Worm (Caenorhabditis elegans): ENCODE results near the gene pho-11.

pho-11 gene

DNA sequence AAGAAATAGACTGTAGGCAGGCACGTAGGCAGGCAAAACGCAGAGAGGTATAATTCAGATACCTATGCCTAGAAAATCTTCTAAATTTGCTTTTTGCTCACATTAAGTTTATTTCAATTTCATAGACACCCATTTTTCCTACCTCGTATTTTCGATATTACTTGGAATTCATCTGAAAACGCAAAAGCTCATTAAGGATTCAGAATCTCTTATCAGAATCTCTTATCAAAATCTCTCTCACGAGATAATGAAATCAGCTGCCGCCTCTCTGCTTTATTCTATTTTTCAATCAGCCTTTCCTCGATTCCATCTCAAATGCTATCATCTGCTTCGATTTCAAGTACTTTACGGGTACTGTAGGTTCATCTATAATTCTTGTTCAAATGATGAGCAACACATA, 20.2 kb downstream of the pho-11 start:
- TF ChIP-seq him-1 (tag; optimal IDR thresholded peaks at IDR 0.05) (no peak), W03F9.2 (tag; optimal IDR thresholded peaks at IDR 0.05) (no peak), dao-5 (tag; optimal IDR thresholded peaks at IDR 0.05) (no peak)

DNA sequence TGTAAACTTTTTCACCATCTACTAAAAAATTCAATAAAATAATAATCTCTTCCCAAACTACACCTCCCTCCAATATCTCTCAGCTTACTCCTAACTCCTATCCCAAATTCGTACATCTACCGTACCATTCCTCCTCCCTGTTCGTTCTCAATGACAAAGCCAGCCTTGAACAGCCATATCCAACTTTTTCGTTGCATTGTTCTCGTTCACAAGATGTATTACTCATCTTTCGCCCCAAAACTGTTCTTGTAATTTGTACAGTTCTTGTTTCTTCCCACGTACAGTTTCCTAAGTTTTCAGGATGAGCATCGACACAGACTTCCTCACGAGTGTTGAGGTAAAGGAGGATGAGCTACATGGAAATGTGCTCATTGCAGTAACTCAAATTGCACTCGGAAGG, 23.2 kb downstream of the pho-11 start, which contains the start of gene egl-43:
egl-43 (plus strand) TSS at position 301 of the 400 bp plus-strand sequence.
- no peak for TF ChIP-seq dao-5 (tag; optimal IDR thresholded peaks at IDR 0.05)
- no peak for TF ChIP-seq him-1 (tag; optimal IDR thresholded peaks at IDR 0.05)
- TF ChIP-seq W03F9.2 (tag; optimal IDR thresholded peaks at IDR 0.05): no peak

DNA sequence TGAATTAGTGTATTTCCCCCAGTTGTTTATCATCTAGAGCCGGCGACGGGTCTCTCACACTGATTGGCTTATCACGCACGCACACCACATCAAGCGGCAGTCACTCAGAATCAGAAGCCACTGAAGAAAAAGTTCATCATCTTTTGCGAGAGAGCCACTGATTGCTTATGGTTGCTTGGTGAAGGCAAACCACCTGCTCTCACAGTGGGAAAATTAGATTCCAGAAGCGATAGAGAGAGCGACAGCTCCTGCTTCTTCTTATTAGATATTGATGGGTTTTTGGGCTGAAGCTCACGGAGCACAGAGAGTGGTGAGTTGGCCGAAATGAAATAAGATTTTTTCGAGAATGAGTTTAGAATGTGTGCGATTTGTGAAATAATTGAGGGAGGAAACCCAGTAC, 24.5 kb downstream of the pho-11 start:
- no peak for TF ChIP-seq dao-5 (tag; optimal IDR thresholded peaks at IDR 0.05)
- no peak for TF ChIP-seq W03F9.2 (tag; optimal IDR thresholded peaks at IDR 0.05)
- TF ChIP-seq him-1 (tag; optimal IDR thresholded peaks at IDR 0.05): no peak

ce11 chrII:9960127-9960526, 28.5 kb downstream of the pho-11 start:
- no peak for TF ChIP-seq him-1 (tag; optimal IDR thresholded peaks at IDR 0.05)
- TF ChIP-seq W03F9.2 (tag; optimal IDR thresholded peaks at IDR 0.05): no peak
- TF ChIP-seq dao-5 (tag; optimal IDR thresholded peaks at IDR 0.05): no peak

ce11 chrII:9963808-9964207, 32.2 kb downstream of the pho-11 start:
- TF ChIP-seq him-1 (tag; optimal IDR thresholded peaks at IDR 0.05): no peak
- no peak for TF ChIP-seq W03F9.2 (tag; optimal IDR thresholded peaks at IDR 0.05)

- TF ChIP-seq him-1 (tag; optimal IDR thresholded peaks at IDR 0.05) (no peak), dao-5 (tag; optimal IDR thresholded peaks at IDR 0.05) (no peak), W03F9.2 (tag; optimal IDR thresholded peaks at IDR 0.05) (no peak)
These were observed 33.7 kb downstream of the pho-11 start for ce11 chrII:9965325-9965724.

- no peak for TF ChIP-seq W03F9.2 (tag; optimal IDR thresholded peaks at IDR 0.05)
- no peak for TF ChIP-seq dao-5 (tag; optimal IDR thresholded peaks at IDR 0.05)
- TF ChIP-seq him-1 (tag; optimal IDR thresholded peaks at IDR 0.05): no peak
These were observed 35.3 kb downstream of the pho-11 start, which contains the start of gene dtmk-1 for ce11 chrII:9966954-9967353. dtmk-1 (minus strand) TSS chrII:9967099.

DNA sequence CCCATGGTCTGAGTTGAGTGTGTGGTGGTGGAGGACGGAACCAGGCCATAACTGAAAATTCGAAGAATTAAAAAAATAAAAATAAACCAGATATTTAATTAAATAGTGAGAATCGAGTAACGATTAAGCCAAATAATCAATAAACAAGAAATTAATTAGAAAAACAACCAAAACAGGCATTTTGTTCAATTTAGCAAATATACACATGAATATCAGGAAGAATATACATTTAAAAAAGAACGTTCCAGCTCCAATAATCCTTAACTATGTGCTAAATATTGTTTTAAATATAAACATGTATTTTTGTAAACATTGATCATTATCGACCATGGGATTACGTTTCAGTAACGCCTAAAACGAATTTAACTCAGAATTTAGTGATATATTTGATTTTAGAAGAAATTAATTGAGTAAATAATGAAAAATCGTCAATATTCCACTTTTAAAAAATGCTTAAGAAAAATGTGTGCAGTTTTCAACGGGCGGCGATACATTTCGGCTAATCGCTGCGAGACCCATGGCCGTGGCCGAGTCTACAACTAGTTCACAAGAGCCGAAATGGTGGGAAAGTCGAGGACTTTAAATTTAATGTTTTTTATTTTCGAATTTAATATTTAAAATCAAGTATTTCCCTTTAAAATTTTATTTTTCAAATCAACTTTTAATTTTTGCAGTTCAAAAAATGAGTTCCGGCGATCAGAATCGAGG, 36.5 kb downstream of the pho-11 start, which contains the start of the genes R53.4 and psf-1:
R53.4 (minus strand) TSS at position 51 of the 708 bp plus-strand sequence.
psf-1 (plus strand) TSS at position 675 of the 708 bp plus-strand sequence.
- TF ChIP-seq him-1 (tag; optimal IDR thresholded peaks at IDR 0.05) (peak; percentile 43), W03F9.2 (tag; optimal IDR thresholded peaks at IDR 0.05) (peak; percentile 75), dao-5 (tag; optimal IDR thresholded peaks at IDR 0.05) (no peak)

- TF ChIP-seq dao-5 (tag; optimal IDR thresholded peaks at IDR 0.05): no peak
These were observed 38.9 kb downstream of the pho-11 start, which contains the start of gene R53.5 for ce11 chrII:9970438-9971092. R53.5 (minus strand) TSS chrII:9970488.

DNA sequence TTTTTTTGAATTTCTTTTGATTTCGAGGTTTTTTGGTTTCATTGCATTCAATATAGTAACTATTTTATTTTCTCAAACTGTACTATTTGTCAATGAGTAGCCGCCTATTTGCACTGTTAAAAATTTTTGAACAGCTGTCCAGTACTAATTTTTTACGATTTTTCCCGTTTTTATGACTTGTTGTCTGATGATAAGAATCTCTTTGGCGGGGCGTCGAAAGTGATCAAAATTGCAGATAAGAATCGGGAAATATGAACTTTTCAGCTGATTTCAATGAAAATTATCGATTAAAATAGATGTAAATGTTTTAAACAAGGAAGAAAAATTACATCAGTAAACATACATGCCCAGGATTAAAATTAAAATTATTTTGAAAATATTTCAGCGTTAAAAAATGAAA, 42.6 kb downstream of the pho-11 start:
- no peak for TF ChIP-seq him-1 (tag; optimal IDR thresholded peaks at IDR 0.05)
- TF ChIP-seq W03F9.2 (tag; optimal IDR thresholded peaks at IDR 0.05): no peak
- no peak for TF ChIP-seq dao-5 (tag; optimal IDR thresholded peaks at IDR 0.05)

ce11 chrII:9974967-9975366, 43.3 kb downstream of the pho-11 start, which contains the start of gene aakg-5:
aakg-5 (minus strand) TSS chrII:9975125.
- no peak for TF ChIP-seq W03F9.2 (tag; optimal IDR thresholded peaks at IDR 0.05)
- TF ChIP-seq dao-5 (tag; optimal IDR thresholded peaks at IDR 0.05): no peak
- TF ChIP-seq him-1 (tag; optimal IDR thresholded peaks at IDR 0.05): no peak

ce11 chrII:9976405-9976804, 44.8 kb downstream of the pho-11 start, which contains the start of gene R53.8:
R53.8 (plus strand) TSS chrII:9976705.
- no peak for TF ChIP-seq him-1 (tag; optimal IDR thresholded peaks at IDR 0.05)
- TF ChIP-seq W03F9.2 (tag; optimal IDR thresholded peaks at IDR 0.05): no peak
- TF ChIP-seq dao-5 (tag; optimal IDR thresholded peaks at IDR 0.05): no peak

DNA sequence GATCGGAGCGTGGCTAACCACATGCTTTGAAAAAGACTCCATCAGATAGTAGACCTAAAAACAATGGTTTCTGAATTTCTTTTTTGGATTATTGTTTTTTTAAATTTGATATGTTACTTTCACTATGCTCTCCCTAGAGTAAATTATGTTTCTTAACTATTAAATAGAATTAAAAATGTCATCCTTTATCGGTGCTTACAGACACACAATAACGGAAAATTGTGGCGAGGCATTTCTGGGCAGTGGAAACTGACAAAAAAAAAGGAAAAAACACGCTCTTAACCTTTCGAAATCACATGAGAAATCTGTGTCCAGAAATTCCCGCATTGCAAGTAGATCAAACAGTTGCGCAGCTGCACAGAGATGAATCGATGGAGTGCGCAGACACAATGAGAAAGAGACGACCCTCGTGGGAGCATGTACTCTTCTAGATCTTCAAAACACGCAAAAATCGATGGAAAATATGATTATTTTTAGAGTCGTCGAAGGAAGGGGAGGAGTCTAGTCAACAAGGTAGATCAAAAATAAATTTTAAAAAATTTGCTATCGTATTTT, 48.5 kb downstream of the pho-11 start, which contains the start of gene ZK892.6:
ZK892.6 (minus strand) TSS at position 51 of the 555 bp plus-strand sequence.
- TF ChIP-seq W03F9.2 (tag; optimal IDR thresholded peaks at IDR 0.05) (no peak), him-1 (tag; optimal IDR thresholded peaks at IDR 0.05) (no peak)

DNA sequence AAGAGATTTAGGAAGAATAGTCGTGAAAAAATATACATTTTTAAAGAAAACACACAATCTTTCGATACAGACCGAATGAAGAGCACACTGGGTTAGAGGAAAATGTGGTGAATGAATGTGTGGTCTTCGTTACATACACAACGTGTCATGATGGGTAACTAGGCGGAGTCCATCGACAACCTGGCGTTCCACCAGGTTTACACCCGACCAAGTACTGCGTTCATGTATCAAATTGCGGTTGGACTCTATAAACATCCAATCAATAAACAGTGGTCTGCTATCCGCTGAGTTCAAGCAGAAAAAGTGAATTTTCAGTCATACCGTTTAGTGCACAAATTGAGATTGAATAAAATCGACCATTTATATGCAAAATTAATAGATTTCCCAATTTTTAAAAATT, 50.1 kb downstream of the pho-11 start, which contains the start of gene sdz-38:
sdz-38 (minus strand) TSS at position 101 of the 400 bp plus-strand sequence.
- TF ChIP-seq W03F9.2 (tag; optimal IDR thresholded peaks at IDR 0.05) (no peak), him-1 (tag; optimal IDR thresholded peaks at IDR 0.05) (no peak), dao-5 (tag; optimal IDR thresholded peaks at IDR 0.05) (no peak)

Data from whole organism, L4/young adult.